Worm (Caenorhabditis elegans): Measurements from ENCODE around the gene K09E2.3.

ce11 chrX:8720658-8721057, 47.8 kb downstream of the K09E2.3 start, which contains the start of gene F53A9.9:
- TF ChIP-seq tra-4 (tag; optimal IDR thresholded peaks at IDR 0.05) (no peak), B0310.2 (tag; optimal IDR thresholded peaks at IDR 0.05) (no peak), flt-1 (GFP tag; IDR thresholded peaks at IDR 0.05) (no peak), ama-1 (optimal IDR thresholded peaks at IDR 0.05) (no peak), tbx-11 (GFP tag; IDR thresholded peaks at IDR 0.05) (no peak), ets-7 (tag; optimal IDR thresholded peaks at IDR 0.05) (no peak), pes-1 (GFP tag; IDR thresholded peaks at IDR 0.05) (no peak)
